Fruit fly (Drosophila melanogaster): ENCODE measurements around the gene Osi20.

DNA sequence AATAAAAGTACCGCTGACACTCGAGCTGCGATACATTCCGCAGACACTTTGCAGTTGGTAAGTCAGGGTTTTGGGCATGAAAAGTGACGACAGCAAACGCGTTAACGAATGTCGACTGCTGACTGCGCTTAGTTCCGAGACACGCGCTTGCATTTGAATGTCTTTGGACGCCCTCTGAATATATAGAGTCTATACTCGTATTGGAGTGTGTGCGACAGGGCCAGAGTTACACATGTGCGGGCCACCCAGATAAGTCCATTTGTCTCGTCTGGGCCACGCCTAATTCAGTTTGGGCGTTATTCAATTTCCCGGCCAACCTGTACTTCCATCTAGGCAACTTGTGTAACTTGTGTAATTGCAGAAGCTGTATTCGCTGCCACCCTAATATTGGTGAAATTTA is 49.6 kb upstream of the Osi20 start:
- no peak for TF ChIP-seq CG12605 (GFP tag; IDR thresholded peaks at IDR 0.05)
- no peak for TF ChIP-seq EcR (GFP tag; optimal IDR thresholded peaks at IDR 0.05)
- TF ChIP-seq D1 (tag; optimal IDR thresholded peaks at IDR 0.05): no peak
- no peak for TF ChIP-seq CG9948 (tag; optimal IDR thresholded peaks at IDR 0.05)
- no peak for TF ChIP-seq CG15710 (tag; optimal IDR thresholded peaks at IDR 0.05)
- no peak for TF ChIP-seq Ets98B (GFP tag; IDR thresholded peaks at IDR 0.05)
- TF ChIP-seq CG4496 (GFP tag; IDR thresholded peaks at IDR 0.05): no peak
- no peak for TF ChIP-seq CG14655 (GFP tag; optimal IDR thresholded peaks at IDR 0.05)
- TF ChIP-seq rn (GFP tag; IDR thresholded peaks at IDR 0.05): no peak
